Worm (Caenorhabditis elegans): ENCODE data around the gene dlhd-1.

The dlhd-1 gene

ce11 chrII:1141720-1142574, 30.0 kb downstream of the dlhd-1 start (continued):
- TF ChIP-seq arid-1 (GFP tag; conservative IDR thresholded peaks at IDR 0.05), result no peak
- TF ChIP-seq zfp-3 (GFP tag; conservative IDR thresholded peaks at IDR 0.05), result no peak
- no peak for TF ChIP-seq nhr-6 (tag; optimal IDR thresholded peaks at IDR 0.05)
- no peak for TF ChIP-seq lin-1 (GFP tag; IDR thresholded peaks at IDR 0.05)
- no peak for TF ChIP-seq lin-29 (GFP tag; IDR thresholded peaks at IDR 0.05)
- 0 out of 2 replicates have a peak, but pooled peaks have one; percentile 54 for TF ChIP-seq F26F4.8 (GFP tag; conservative IDR thresholded peaks at IDR 0.05)
- TF ChIP-seq nhr-77 (tag; optimal IDR thresholded peaks at IDR 0.05), result no peak
- no peak for TF ChIP-seq gei-8 (GFP tag; optimal IDR thresholded peaks at IDR 0.05)
- no peak for TF ChIP-seq daf-19 (GFP tag; conservative IDR thresholded peaks at IDR 0.05)
- no peak for TF ChIP-seq aha-1 (tag)
- TF ChIP-seq mxl-2 (GFP tag; conservative IDR thresholded peaks at IDR 0.05), result 0 out of 2 replicates have a peak, but pooled peaks have one; percentile 30
- TF ChIP-seq unc-130 (GFP tag; optimal IDR thresholded peaks at IDR 0.05), result no peak
- TF ChIP-seq ces-1 (GFP tag; optimal IDR thresholded peaks at IDR 0.05), result no peak
- TF ChIP-seq spr-1 (tag; optimal IDR thresholded peaks at IDR 0.05), result no peak
- no peak for TF ChIP-seq T20F7.1 (GFP tag; optimal IDR thresholded peaks at IDR 0.05)
- no peak for TF ChIP-seq lin-15B (tag; optimal IDR thresholded peaks at IDR 0.05)
- no peak for TF ChIP-seq aly-2 (tag; optimal IDR thresholded peaks at IDR 0.05)
- TF ChIP-seq dmd-9 (GFP tag; IDR thresholded peaks at IDR 0.05), result no peak
- no peak for TF ChIP-seq snpc-1.2 (GFP tag; IDR thresholded peaks at IDR 0.05)
- no peak for TF ChIP-seq tag-97 (GFP tag; IDR thresholded peaks at IDR 0.05)
- TF ChIP-seq ctbp-1 (GFP tag; IDR thresholded peaks at IDR 0.05), result no peak
- no peak for TF ChIP-seq php-3 (GFP tag; IDR thresholded peaks at IDR 0.05)
- TF ChIP-seq unc-39 (tag; optimal IDR thresholded peaks at IDR 0.05), result no peak
- no peak for TF ChIP-seq F44E2.7 (GFP tag; IDR thresholded peaks at IDR 0.05)
- TF ChIP-seq nhr-11 (tag; optimal IDR thresholded peaks at IDR 0.05), result no peak
- TF ChIP-seq lin-38 (GFP tag; IDR thresholded peaks at IDR 0.05), result no peak
- no peak for TF ChIP-seq nhr-10 (tag; optimal IDR thresholded peaks at IDR 0.05)
- no peak for TF ChIP-seq F37D6.2 (tag; optimal IDR thresholded peaks at IDR 0.05)
- TF ChIP-seq ama-1 (optimal IDR thresholded peaks at IDR 0.05), result no peak
- TF ChIP-seq nhr-25 (tag; optimal IDR thresholded peaks at IDR 0.05; ENCODE audit: borderline replicate concordance, insufficient read depth), result peak; percentile 28
- no peak for TF ChIP-seq saeg-2 (GFP tag; IDR thresholded peaks at IDR 0.05)
- TF ChIP-seq Y5F2A.4 (GFP tag; optimal IDR thresholded peaks at IDR 0.05), result no peak
- TF ChIP-seq ceh-62 (tag; optimal IDR thresholded peaks at IDR 0.05), result no peak
- TF ChIP-seq fkh-10 (GFP tag; optimal IDR thresholded peaks at IDR 0.05), result no peak
- TF ChIP-seq pqm-1 (tag; optimal IDR thresholded peaks at IDR 0.05), result no peak
- TF ChIP-seq zip-2 (tag; optimal IDR thresholded peaks at IDR 0.05), result no peak
- TF ChIP-seq vab-7 (GFP tag; IDR thresholded peaks at IDR 0.05), result no peak

- no peak for TF ChIP-seq madf-5 (GFP tag; IDR thresholded peaks at IDR 0.05)
- TF ChIP-seq mep-1 (tag; optimal IDR thresholded peaks at IDR 0.05), result peak; percentile 22
- peak; percentile 40 for TF ChIP-seq nhr-77 (tag; optimal IDR thresholded peaks at IDR 0.05)
- TF ChIP-seq daf-16 (GFP tag; optimal IDR thresholded peaks at IDR 0.05), result no peak
- peak; percentile 57 for TF ChIP-seq daf-16 (tag; optimal IDR thresholded peaks at IDR 0.05)
- TF ChIP-seq hlh-30 (tag; optimal IDR thresholded peaks at IDR 0.05; ENCODE audit: insufficient read depth), result peak; percentile 44
- TF ChIP-seq mdt-29 (GFP tag; IDR thresholded peaks at IDR 0.05), result 0 out of 2 replicates have a peak, but pooled peaks have one; percentile 37
- peak; percentile 35 for TF ChIP-seq dmd-6 (GFP tag; IDR thresholded peaks at IDR 0.05)
- TF ChIP-seq pqm-1 (tag; optimal IDR thresholded peaks at IDR 0.05), result peak; percentile 61
- TF ChIP-seq nhr-111 (GFP tag; optimal IDR thresholded peaks at IDR 0.05), result no peak
- TF ChIP-seq ama-1 (optimal IDR thresholded peaks at IDR 0.05), result peak; percentile 32
- TF ChIP-seq lin-15B (tag; optimal IDR thresholded peaks at IDR 0.05), result no peak
- TF ChIP-seq dve-1 (tag; optimal IDR thresholded peaks at IDR 0.05; ENCODE audit: insufficient read depth), result peak; percentile 64
- peak; percentile 35 for TF ChIP-seq T20F7.1 (GFP tag; optimal IDR thresholded peaks at IDR 0.05)
- TF ChIP-seq hlh-11 (tag; optimal IDR thresholded peaks at IDR 0.05), result peak; percentile 38
- peak in 1 of 2 experiments; percentile 15 for TF ChIP-seq unc-62 (GFP tag; optimal IDR thresholded peaks at IDR 0.05 in 1 of 2)
- TF ChIP-seq unc-62 (tag; optimal IDR thresholded peaks at IDR 0.05), result no peak
- TF ChIP-seq nhr-28 (tag; optimal IDR thresholded peaks at IDR 0.05), result peak; percentile 82
Observed at ce11 chrII:1140689-1141088, 31.2 kb downstream of the dlhd-1 start, which contains the start of gene W09B6.4. Gene W09B6.4, minus strand, starts transcription at chrII:1140839.
